Worm (Caenorhabditis elegans) whole organism, late embryonic: ENCODE results near the gene ard-1.

Experiments
- C08G9.2 ChIP-seq: sonication (generic microtip); optimal IDR thresholded peaks from 2 replicates; lab custom pipeline; 2016; ENCODE audit warnings: mild to moderate bottlenecking, missing genetic modification characterization, moderate library complexity, missing compliant biosample characterization
- K02D7.2 ChIP-seq: sonication (generic microtip); optimal IDR thresholded peaks from 2 replicates; lab custom pipeline; 2017; ENCODE audit warnings: mild to moderate bottlenecking, missing genetic modification characterization, missing compliant biosample characterization
- K09A11.1 ChIP-seq: sonication (generic microtip); optimal IDR thresholded peaks from 2 replicates; lab custom pipeline; 2017; ENCODE audit warnings: antibody characterized with exemption, mild to moderate bottlenecking, missing genetic modification characterization, missing compliant biosample characterization; ENCODE audit not compliant: insufficient read depth
- T23F11.4 ChIP-seq: fragments of 200-800 bp; sonication (Bioruptor generic); optimal IDR thresholded peaks from 2 replicates; lab custom pipeline; 2018; ENCODE audit warnings: mild to moderate bottlenecking, missing genetic modification characterization, missing compliant biosample characterization
- ahr-1 ChIP-seq: sonication (generic microtip); optimal IDR thresholded peaks from 2 replicates; lab custom pipeline; 2016; ENCODE audit warnings: missing genetic modification characterization, missing compliant biosample characterization
- ama-1 ChIP-seq: fragments of 150-350 bp; optimal IDR thresholded peaks from 2 replicates; lab custom pipeline; 2014
- ceh-18 ChIP-seq: sonication (generic microtip); optimal IDR thresholded peaks from 2 replicates; lab custom pipeline; 2016; ENCODE audit warnings: missing genetic modification characterization, missing compliant biosample characterization
- ceh-19 ChIP-seq: fragments of 200-800 bp; sonication (Bioruptor generic); optimal IDR thresholded peaks from 2 replicates; lab custom pipeline; 2018; ENCODE audit warnings: mild to moderate bottlenecking, missing genetic modification characterization, missing compliant biosample characterization
- ceh-24 ChIP-seq: sonication (generic microtip); optimal IDR thresholded peaks from 2 replicates; lab custom pipeline; 2016; ENCODE audit warnings: mild to moderate bottlenecking, missing genetic modification characterization, missing compliant biosample characterization
- ceh-30 ChIP-seq: fragments of 150-350 bp; optimal IDR thresholded peaks from 2 replicates; lab custom pipeline; 2014; ENCODE audit warnings: missing biosample characterization, missing genetic modification characterization
- ceh-31 ChIP-seq: sonication (generic microtip); optimal IDR thresholded peaks from 2 replicates; lab custom pipeline; 2016; ENCODE audit warnings: missing genetic modification characterization, missing compliant biosample characterization
- ceh-34 ChIP-seq: sonication (generic microtip); optimal IDR thresholded peaks from 2 replicates; lab custom pipeline; 2016; ENCODE audit warnings: mild to moderate bottlenecking, missing genetic modification characterization, missing compliant biosample characterization
- ceh-48 ChIP-seq: sonication (generic microtip); optimal IDR thresholded peaks from 2 replicates; lab custom pipeline; 2016; ENCODE audit warnings: missing genetic modification characterization, inconsistent platforms, missing compliant biosample characterization
- ceh-6 ChIP-seq: fragments of 200-800 bp; sonication (Bioruptor generic); optimal IDR thresholded peaks from 2 replicates; lab custom pipeline; 2018; ENCODE audit warnings: mild to moderate bottlenecking, missing genetic modification characterization, missing compliant biosample characterization
- che-1 ChIP-seq: sonication (generic microtip); optimal IDR thresholded peaks from 2 replicates; lab custom pipeline; 2016; ENCODE audit warnings: mild to moderate bottlenecking, missing genetic modification characterization, missing compliant biosample characterization
- dmd-4 ChIP-seq: sonication (generic microtip); optimal IDR thresholded peaks from 2 replicates; lab custom pipeline; 2016; ENCODE audit warnings: borderline replicate concordance, missing genetic modification characterization, missing compliant biosample characterization
- elt-2 ChIP-seq: sonication (generic microtip); optimal IDR thresholded peaks from 2 replicates; lab custom pipeline; 2016; ENCODE audit warnings: missing genetic modification reagents, missing genetic modification characterization, missing compliant biosample characterization
- ets-4 ChIP-seq: sonication (generic microtip); optimal IDR thresholded peaks from 2 replicates; lab custom pipeline; 2016; ENCODE audit warnings: missing genetic modification characterization, missing compliant biosample characterization
- eyg-1 ChIP-seq: sonication (generic microtip); optimal IDR thresholded peaks from 2 replicates; lab custom pipeline; 2016; ENCODE audit warnings: missing genotype, missing genetic modification characterization, missing compliant biosample characterization
- fax-1 ChIP-seq: sonication (generic microtip); optimal IDR thresholded peaks from 2 replicates; lab custom pipeline; 2016; ENCODE audit warnings: missing genotype, missing genetic modification characterization, missing compliant biosample characterization
- fkh-10 ChIP-seq: fragments of 150-350 bp; optimal IDR thresholded peaks from 2 replicates; lab custom pipeline; 2014; ENCODE audit warnings: missing biosample characterization, missing genetic modification reagents, missing genetic modification characterization
- fkh-6 ChIP-seq: sonication (generic microtip); optimal IDR thresholded peaks from 2 replicates; lab custom pipeline; 2016; ENCODE audit warnings: missing genetic modification characterization, missing compliant biosample characterization
- gmeb-2 ChIP-seq: sonication (generic microtip); optimal IDR thresholded peaks from 2 replicates; lab custom pipeline; 2016; ENCODE audit warnings: missing genetic modification characterization, inconsistent platforms, missing compliant biosample characterization
- hlh-13 ChIP-seq: fragments of 200-800 bp; sonication (Bioruptor generic); optimal IDR thresholded peaks from 2 replicates; lab custom pipeline; 2018; ENCODE audit warnings: mild to moderate bottlenecking, missing genetic modification characterization, missing compliant biosample characterization
- hlh-6 ChIP-seq: sonication (generic microtip); optimal IDR thresholded peaks from 2 replicates; lab custom pipeline; 2016; ENCODE audit warnings: missing genotype, missing genetic modification characterization, missing compliant biosample characterization
- lim-6 ChIP-seq: sonication (generic microtip); optimal IDR thresholded peaks from 2 replicates; lab custom pipeline; 2016; ENCODE audit warnings: missing genetic modification characterization, missing compliant biosample characterization
- madf-2 ChIP-seq: sonication (generic microtip); optimal IDR thresholded peaks from 2 replicates; lab custom pipeline; 2017; ENCODE audit warnings: missing genetic modification characterization, missing compliant biosample characterization
- mec-3 ChIP-seq: sonication (generic microtip); optimal IDR thresholded peaks from 2 replicates; lab custom pipeline; 2016; ENCODE audit warnings: borderline replicate concordance, missing genetic modification characterization, missing compliant biosample characterization
- nfya-1 ChIP-seq: sonication (generic microtip); optimal IDR thresholded peaks from 2 replicates; lab custom pipeline; 2017; ENCODE audit warnings: missing genetic modification characterization, mild to moderate bottlenecking, missing compliant biosample characterization, antibody characterized with exemption, moderate library complexity
- nhr-11 ChIP-seq: fragments of 150-350 bp; optimal IDR thresholded peaks from 2 replicates; lab custom pipeline; 2014; ENCODE audit warnings: missing biosample characterization, missing genetic modification characterization
- nhr-232 ChIP-seq: sonication (generic microtip); optimal IDR thresholded peaks from 2 replicates; lab custom pipeline; 2016; ENCODE audit warnings: missing genetic modification characterization, missing compliant biosample characterization
- odd-2 ChIP-seq: sonication (generic microtip); optimal IDR thresholded peaks from 2 replicates; lab custom pipeline; 2017; ENCODE audit warnings: antibody characterized with exemption, mild to moderate bottlenecking, missing genetic modification characterization, missing compliant biosample characterization
- pqm-1 ChIP-seq: sonication (generic microtip); optimal IDR thresholded peaks from 2 replicates; lab custom pipeline; 2016; ENCODE audit warnings: missing genetic modification characterization, missing compliant biosample characterization
- ref-2 ChIP-seq: sonication (generic microtip); optimal IDR thresholded peaks from 2 replicates; lab custom pipeline; 2016; ENCODE audit warnings: missing genetic modification characterization, missing compliant biosample characterization
- rnt-1 ChIP-seq: sonication (generic microtip); optimal IDR thresholded peaks from 2 replicates; lab custom pipeline; 2016; ENCODE audit warnings: missing genetic modification characterization, missing compliant biosample characterization
- sox-4 ChIP-seq: sonication (generic microtip); optimal IDR thresholded peaks from 2 replicates; lab custom pipeline; 2017; ENCODE audit warnings: mild to moderate bottlenecking, missing genetic modification characterization, inconsistent platforms, missing compliant biosample characterization
- syd-9 ChIP-seq: sonication (generic microtip); optimal IDR thresholded peaks from 2 replicates; lab custom pipeline; 2016; ENCODE audit warnings: mild to moderate bottlenecking, missing genetic modification characterization, moderate library complexity, missing compliant biosample characterization
- ttx-3 ChIP-seq: sonication (generic microtip); optimal IDR thresholded peaks from 2 replicates; lab custom pipeline; 2016; ENCODE audit warnings: missing genetic modification reagents, missing genetic modification characterization, missing compliant biosample characterization
- unc-3 ChIP-seq, 2 experiments: fragments of 200-800 bp in 1 of 2; sonication (Bioruptor generic) in 1 of 2; sonication (generic microtip) in 1 of 2; conservative IDR thresholded peaks in 1 of 2; optimal IDR thresholded peaks in 1 of 2; 2 replicates each; pipeline versions ENCODE4 v1.3.6 to Lab custom; 2016 to 2022; ENCODE audit warnings: missing compliant biosample characterization in 2 of 2, missing genetic modification characterization in 2 of 2, missing genetic modification reagents in 1 of 2
- unc-42 ChIP-seq: sonication (generic microtip); optimal IDR thresholded peaks from 2 replicates; lab custom pipeline; 2016; ENCODE audit warnings: missing genotype, missing genetic modification characterization, missing compliant biosample characterization
- unc-86 ChIP-seq: sonication (generic microtip); optimal IDR thresholded peaks from 2 replicates; lab custom pipeline; 2016; ENCODE audit warnings: missing genetic modification characterization, missing compliant biosample characterization
- zip-5 ChIP-seq: sonication (generic microtip); optimal IDR thresholded peaks from 2 replicates; lab custom pipeline; 2016; ENCODE audit warnings: missing genetic modification characterization, missing compliant biosample characterization

ard-1 gene

DNA sequence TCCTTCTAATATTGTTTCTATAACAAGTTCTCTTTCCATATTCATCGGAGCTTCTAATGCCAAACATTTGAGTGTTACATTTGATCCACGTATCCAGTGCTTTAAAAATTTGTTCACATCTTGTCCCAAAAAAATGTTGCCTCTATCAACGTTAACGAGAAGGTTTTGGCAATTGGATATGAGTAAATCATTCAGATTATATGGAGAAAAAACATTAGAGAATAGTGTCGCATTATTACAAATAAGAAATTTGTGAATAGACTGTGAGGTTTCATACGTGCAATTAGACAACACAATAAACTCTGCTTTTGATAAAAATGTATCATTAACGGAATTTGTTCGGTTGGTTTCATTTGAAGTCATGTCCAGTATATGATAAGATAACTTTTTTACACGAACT, 28.8 kb downstream of the ard-1 start, which contains the start of gene mboa-4:
mboa-4 (minus strand) TSS at position 101 of the 400 bp plus-strand sequence.
- TF ChIP-seq ets-4 (tag; lab: Kevin White, UChicago): no peak
- no peak for TF ChIP-seq fkh-10 (GFP tag; lab: Kevin White, UChicago)
- TF ChIP-seq che-1 (tag; lab: Kevin White, UChicago): no peak
- no peak for TF ChIP-seq ceh-48
- TF ChIP-seq dmd-4 (tag; lab: Kevin White, UChicago): no peak
- no peak for TF ChIP-seq syd-9 (tag; lab: Kevin White, UChicago)
- no peak for TF ChIP-seq ceh-34
- no peak for TF ChIP-seq ama-1 (lab: Kevin White, UChicago)
- no peak for TF ChIP-seq elt-2
- no peak for TF ChIP-seq ahr-1 (tag; lab: Kevin White, UChicago)
- no peak for TF ChIP-seq ceh-24 (tag; lab: Kevin White, UChicago)
- TF ChIP-seq nhr-232 (tag; lab: Kevin White, UChicago): no peak
- no peak for TF ChIP-seq madf-2 (tag; lab: Kevin White, UChicago)
- no peak for TF ChIP-seq rnt-1 (tag; lab: Kevin White, UChicago)
- TF ChIP-seq nfya-1 (tag; lab: Kevin White, UChicago): no peak

DNA sequence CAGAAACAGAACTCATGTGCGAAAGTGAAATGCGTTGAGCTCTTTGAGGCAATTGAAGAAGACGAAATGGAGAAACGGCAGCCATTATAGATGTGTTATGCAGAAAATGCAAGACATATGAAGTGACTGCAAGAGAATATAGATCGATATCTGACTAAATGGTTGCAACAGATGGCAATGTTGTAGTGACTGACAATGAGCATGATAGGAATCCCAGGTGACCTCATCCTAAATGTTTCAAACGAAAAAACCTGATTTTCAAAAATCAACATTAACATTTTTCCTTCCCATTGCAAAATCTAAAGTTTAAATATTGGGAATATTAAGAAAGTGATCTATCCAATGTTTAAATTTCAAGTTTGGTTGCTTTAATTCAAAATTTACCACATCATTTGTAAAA, 29.6 kb downstream of the ard-1 start, which contains the start of gene C08F8.15:
C08F8.15 (minus strand) TSS at position 101 of the 400 bp plus-strand sequence.
- TF ChIP-seq fax-1 (tag; lab: Kevin White, UChicago): no peak
- TF ChIP-seq C08G9.2 (tag; lab: Kevin White, UChicago): no peak
- no peak for TF ChIP-seq rnt-1 (tag; lab: Kevin White, UChicago)
- TF ChIP-seq ceh-31 (tag; lab: Kevin White, UChicago): no peak
- TF ChIP-seq ceh-30 (tag; lab: Kevin White, UChicago): no peak
- no peak for TF ChIP-seq ceh-34

DNA sequence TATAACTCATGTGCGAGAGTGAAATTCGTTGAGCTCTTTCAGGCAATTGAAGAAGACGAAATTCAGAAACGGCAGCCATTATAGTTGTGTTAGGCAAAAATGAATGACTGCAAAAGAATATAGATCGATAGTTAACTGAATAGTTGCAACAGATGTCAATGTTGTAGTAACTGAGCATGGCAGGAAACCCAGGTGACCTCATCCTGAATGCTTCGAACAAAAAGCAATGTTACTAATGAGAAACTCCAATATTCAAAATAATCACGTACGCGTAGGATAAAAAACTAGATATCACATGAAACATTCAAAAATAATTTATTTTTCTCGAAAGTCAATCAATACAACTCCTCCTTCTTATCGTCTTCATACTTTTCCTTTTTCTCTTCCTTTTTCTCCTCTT, 31.4 kb downstream of the ard-1 start, which contains the start of gene fbxb-9:
fbxb-9 (minus strand) TSS at position 101 of the 400 bp plus-strand sequence.
- no peak for TF ChIP-seq mec-3 (tag; lab: Kevin White, UChicago)
- no peak for TF ChIP-seq K09A11.1 (tag; lab: Kevin White, UChicago)
- no peak for TF ChIP-seq nhr-11 (tag; lab: Kevin White, UChicago)
- no peak for TF ChIP-seq sox-4 (tag; lab: Kevin White, UChicago)
- no peak for TF ChIP-seq odd-2 (tag; lab: Kevin White, UChicago)
- TF ChIP-seq fkh-6 (tag; lab: Kevin White, UChicago): no peak
- no peak for TF ChIP-seq gmeb-2 (tag; lab: Kevin White, UChicago)
- no peak for TF ChIP-seq unc-86
- no peak for TF ChIP-seq ceh-18 (tag; lab: Kevin White, UChicago)

DNA sequence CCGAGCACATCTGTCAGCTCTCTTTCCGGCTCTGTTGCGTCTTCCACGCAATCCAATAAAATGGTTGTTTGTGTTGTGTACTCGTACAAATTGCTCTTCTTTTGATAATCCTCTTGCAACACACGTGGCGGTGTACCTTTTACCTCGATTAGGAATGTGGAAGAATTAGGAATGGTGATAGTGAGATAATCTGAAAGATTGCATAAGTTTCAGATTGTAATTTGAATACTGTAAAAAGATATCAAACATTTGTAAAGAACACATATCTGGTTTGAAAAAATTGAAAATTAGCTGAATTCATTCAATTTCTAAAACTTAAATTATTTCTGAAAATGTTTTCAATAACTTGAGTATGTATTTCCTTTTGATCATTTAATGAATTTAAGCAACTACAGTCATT, 33.8 kb downstream of the ard-1 start, which contains the start of gene C08F8.6:
C08F8.6 (minus strand) TSS at position 101 of the 400 bp plus-strand sequence.
- TF ChIP-seq hlh-13 (GFP tag; lab: Kevin White, UChicago) (no peak), unc-3 (GFP tag; conservative IDR thresholded peaks at IDR 0.05; lab: Robert Waterston, UW) (no peak), unc-3 (tag; optimal IDR thresholded peaks at IDR 0.05; lab: Kevin White, UChicago) (no peak), fkh-10 (GFP tag; lab: Kevin White, UChicago) (no peak), ceh-24 (tag; lab: Kevin White, UChicago) (no peak), gmeb-2 (tag; lab: Kevin White, UChicago) (no peak), eyg-1 (tag; lab: Kevin White, UChicago) (no peak)

DNA sequence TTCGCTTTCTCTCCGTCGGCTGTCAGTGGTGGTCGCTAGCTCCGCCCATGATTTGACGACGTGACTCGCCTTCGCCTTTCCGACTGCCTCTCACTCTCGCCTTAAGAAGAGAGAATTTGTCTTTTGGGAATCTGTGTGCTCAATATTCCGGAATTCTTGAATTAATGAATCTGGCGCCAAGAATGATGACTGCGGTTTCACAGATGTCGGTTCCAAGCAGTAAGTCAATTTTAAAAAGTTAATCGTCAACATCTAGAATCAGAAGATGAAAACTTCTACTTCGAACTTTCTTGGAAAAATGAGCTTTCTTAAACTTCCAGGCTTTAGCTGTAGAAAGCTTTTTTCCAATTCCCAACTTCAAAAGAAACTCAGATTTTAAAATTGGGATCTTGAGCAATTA, 38.6 kb downstream of the ard-1 start, which contains the start of gene nhr-67:
nhr-67 (plus strand) TSS at position 97 of the 400 bp plus-strand sequence.
- TF ChIP-seq T23F11.4 (GFP tag; lab: Kevin White, UChicago) (no peak), ceh-6 (no peak), ceh-19 (GFP tag; lab: Kevin White, UChicago) (no peak), K02D7.2 (no peak), dmd-4 (tag; lab: Kevin White, UChicago) (no peak), gmeb-2 (tag; lab: Kevin White, UChicago) (no peak), hlh-13 (GFP tag; lab: Kevin White, UChicago) (no peak), ceh-34 (no peak), hlh-6 (tag; lab: Kevin White, UChicago) (no peak), ttx-3 (tag; lab: Kevin White, UChicago) (no peak), zip-5 (tag; lab: Kevin White, UChicago) (no peak), ref-2 (tag; lab: Kevin White, UChicago) (no peak), unc-42 (tag; lab: Kevin White, UChicago) (no peak), lim-6 (tag; lab: Kevin White, UChicago) (no peak), K09A11.1 (tag; lab: Kevin White, UChicago) (no peak), pqm-1 (no peak)
